Worm (Caenorhabditis elegans): ENCODE results near the gene C49C8.3.

Gene C49C8.3

DNA sequence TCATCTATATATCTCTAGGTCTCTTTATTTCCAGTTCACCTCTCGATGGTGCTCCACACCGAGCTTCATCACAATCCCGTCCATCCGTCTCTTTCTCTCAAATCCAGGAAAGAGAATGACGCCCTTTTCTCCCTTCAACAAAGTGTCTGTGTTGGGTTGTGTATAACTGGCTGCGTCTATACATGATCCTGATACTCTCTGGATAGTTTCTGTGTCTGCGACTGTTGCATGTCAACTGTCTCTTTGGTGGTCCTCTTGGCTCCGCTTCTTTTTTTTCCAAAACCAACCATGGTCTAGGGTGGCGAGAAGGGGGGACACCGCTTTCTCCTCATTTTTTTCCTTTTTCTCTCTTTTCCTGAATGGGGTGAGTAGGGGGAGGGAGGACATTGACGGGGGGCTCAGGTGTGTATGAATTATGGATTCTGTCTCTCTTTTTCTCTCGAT lies 14.9 kb upstream of the C49C8.3 start (continued):
- TF ChIP-seq fkh-10 (GFP tag; optimal IDR thresholded peaks at IDR 0.05) (no peak), madf-2 (tag; optimal IDR thresholded peaks at IDR 0.05) (peak; percentile 11), sox-4 (tag; optimal IDR thresholded peaks at IDR 0.05) (no peak), pqm-1 (tag; optimal IDR thresholded peaks at IDR 0.05) (no peak), nfya-1 (tag; optimal IDR thresholded peaks at IDR 0.05) (peak; percentile 64), hlh-15 (tag; optimal IDR thresholded peaks at IDR 0.05) (no peak), dve-1 (tag; optimal IDR thresholded peaks at IDR 0.05) (no peak), unc-42 (tag; optimal IDR thresholded peaks at IDR 0.05) (peak; percentile 22), unc-86 (tag; optimal IDR thresholded peaks at IDR 0.05) (no peak), syd-9 (tag; optimal IDR thresholded peaks at IDR 0.05) (no peak)

DNA sequence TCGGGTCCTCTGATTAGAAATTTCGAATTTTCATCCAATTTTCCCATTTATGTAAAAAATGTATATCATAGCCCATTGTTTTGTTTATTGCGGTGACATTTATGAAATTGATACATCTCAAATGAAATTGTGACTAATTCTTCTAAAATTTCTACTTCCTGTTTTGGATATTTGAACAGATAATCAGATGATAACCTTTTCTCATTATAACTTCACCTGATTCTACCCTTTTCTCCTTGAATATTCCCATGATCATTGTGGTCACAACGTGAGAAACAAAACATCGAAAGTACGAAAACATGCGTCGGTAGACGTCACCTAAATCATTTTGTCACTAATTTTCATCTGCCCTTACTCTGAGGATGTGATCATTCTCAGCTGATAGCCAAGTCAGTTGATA lies 14.3 kb upstream of the C49C8.3 start:
- TF ChIP-seq ets-4 (tag; optimal IDR thresholded peaks at IDR 0.05) (no peak), lin-11 (tag; optimal IDR thresholded peaks at IDR 0.05) (no peak), hlh-6 (tag; optimal IDR thresholded peaks at IDR 0.05) (no peak)

DNA sequence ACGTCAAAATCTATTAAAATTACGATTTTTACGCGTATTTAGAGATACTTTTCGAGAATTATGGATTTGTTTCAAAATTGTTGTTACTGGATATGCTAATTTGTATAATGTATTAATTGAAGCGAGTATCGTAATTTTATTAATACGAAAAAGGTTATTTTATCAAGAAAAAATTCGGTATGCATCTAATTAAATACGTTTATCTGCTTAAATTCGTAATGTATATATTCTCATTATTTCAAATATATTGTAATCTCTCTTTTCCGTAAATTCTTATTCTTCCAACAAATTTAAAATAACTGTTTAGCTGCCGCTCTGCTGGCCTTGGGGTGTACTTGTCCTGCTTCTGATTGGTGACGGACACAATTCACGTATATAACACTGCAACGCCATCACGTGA lies 13.5 kb upstream of the C49C8.3 start, which contains the start of gene dgk-4:
Gene dgk-4, plus strand, starts transcription at position 301 of the 400 bp plus-strand sequence.
- TF ChIP-seq lin-11 (tag; optimal IDR thresholded peaks at IDR 0.05) (no peak), ceh-22 (tag; optimal IDR thresholded peaks at IDR 0.05) (no peak), ceh-24 (tag; optimal IDR thresholded peaks at IDR 0.05) (no peak), syd-9 (tag; optimal IDR thresholded peaks at IDR 0.05) (no peak), ama-1 (optimal IDR thresholded peaks at IDR 0.05) (no peak), elt-4 (tag; optimal IDR thresholded peaks at IDR 0.05) (no peak), lim-6 (tag; optimal IDR thresholded peaks at IDR 0.05) (no peak), tbx-7 (tag; optimal IDR thresholded peaks at IDR 0.05) (no peak), unc-55 (GFP tag; optimal IDR thresholded peaks at IDR 0.05) (no peak), ets-4 (tag; optimal IDR thresholded peaks at IDR 0.05) (no peak), ceh-30 (tag; optimal IDR thresholded peaks at IDR 0.05) (no peak), fkh-6 (tag; optimal IDR thresholded peaks at IDR 0.05) (no peak), hlh-15 (tag; optimal IDR thresholded peaks at IDR 0.05) (no peak), K02D7.2 (tag; optimal IDR thresholded peaks at IDR 0.05) (no peak), nhr-11 (tag; optimal IDR thresholded peaks at IDR 0.05) (no peak), ceh-48 (tag; optimal IDR thresholded peaks at IDR 0.05) (no peak), dmd-4 (tag; optimal IDR thresholded peaks at IDR 0.05; ENCODE audit: borderline replicate concordance) (no peak), pax-1 (tag; optimal IDR thresholded peaks at IDR 0.05) (no peak)

DNA sequence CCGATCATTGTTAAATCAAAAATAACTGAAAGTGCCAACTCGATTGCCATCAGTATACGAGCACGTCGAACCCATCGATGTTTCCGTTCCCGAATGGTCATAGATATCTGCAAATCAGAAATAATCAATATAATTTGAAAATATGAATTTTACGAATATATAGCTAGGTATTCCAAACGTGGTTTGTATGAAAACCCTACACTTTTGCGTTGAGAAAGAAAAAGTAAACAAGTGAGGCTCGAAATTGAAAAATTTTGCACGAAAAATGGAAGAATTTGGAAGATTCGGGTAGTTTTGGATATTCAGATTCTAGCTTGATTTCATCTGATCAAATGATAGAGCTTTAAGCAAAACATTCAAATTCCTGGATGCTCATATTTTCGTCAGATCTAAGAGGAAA lies 5.8 kb upstream of the C49C8.3 start, which contains the start of gene F42A9.9:
Gene F42A9.9, minus strand, starts transcription at position 101 of the 400 bp plus-strand sequence.
- TF ChIP-seq ceh-30 (tag; optimal IDR thresholded peaks at IDR 0.05) (no peak), ref-2 (tag; optimal IDR thresholded peaks at IDR 0.05) (no peak), eyg-1 (tag; optimal IDR thresholded peaks at IDR 0.05) (no peak), ceh-45 (GFP tag; IDR thresholded peaks at IDR 0.05) (no peak), F13H6.1 (tag; optimal IDR thresholded peaks at IDR 0.05) (no peak), ceh-48 (tag; optimal IDR thresholded peaks at IDR 0.05) (no peak), ceh-24 (tag; optimal IDR thresholded peaks at IDR 0.05) (no peak)

DNA sequence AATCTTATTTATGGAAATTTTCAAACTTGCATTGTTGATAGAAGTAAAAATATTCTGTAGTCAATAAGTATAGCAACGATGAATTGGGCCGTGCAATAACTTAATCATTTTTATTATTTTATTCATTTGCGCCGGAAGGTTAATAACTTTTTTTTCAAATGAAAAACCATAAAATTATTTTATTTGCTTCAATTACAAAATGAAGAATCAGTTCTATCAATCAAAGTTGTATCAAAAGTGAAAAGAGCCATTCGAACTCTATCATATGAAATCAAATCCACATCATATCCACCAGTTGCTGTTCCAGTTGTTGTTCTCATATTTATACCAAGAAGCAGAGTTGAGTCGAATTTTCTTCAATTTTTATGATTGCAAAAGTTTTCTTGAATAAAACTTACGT lies 4.0 kb downstream of the C49C8.3 start, which contains the start of gene cyp-33E1:
Gene cyp-33E1, minus strand, starts transcription at position 101 of the 400 bp plus-strand sequence.
- TF ChIP-seq fkh-6 (tag; optimal IDR thresholded peaks at IDR 0.05) (no peak), syd-9 (tag; optimal IDR thresholded peaks at IDR 0.05) (no peak), hlh-30 (tag; optimal IDR thresholded peaks at IDR 0.05; ENCODE audit: insufficient read depth) (no peak), elt-2 (tag; optimal IDR thresholded peaks at IDR 0.05) (no peak), che-1 (tag; optimal IDR thresholded peaks at IDR 0.05) (no peak), pat-9 (tag; optimal IDR thresholded peaks at IDR 0.05) (no peak)

Data from whole organism, late embryonic.